Worm (Caenorhabditis elegans) whole organism, L4 larva: ENCODE results near the gene W06H8.6.

ENCODE experiments used
- F10B5.3 ChIP-seq: sonication (generic microtip); optimal IDR thresholded peaks from 2 replicates; lab custom pipeline; 2016; ENCODE audit warnings: mild to moderate bottlenecking, missing genetic modification characterization, missing compliant biosample characterization
- R02D3.7 ChIP-seq: fragments of 150-350 bp; sonication (generic microtip); optimal IDR thresholded peaks from 3 replicates; lab custom pipeline; 2014; ENCODE audit warnings: missing biosample characterization, missing genetic modification characterization
- T20F7.1 ChIP-seq: fragments of 200-800 bp; sonication (Bioruptor generic); optimal IDR thresholded peaks from 2 replicates; lab custom pipeline; 2018; ENCODE audit warnings: mild to moderate bottlenecking, missing genetic modification characterization, missing compliant biosample characterization
- Y5F2A.4 ChIP-seq: fragments of 200-800 bp; sonication (Bioruptor generic); optimal IDR thresholded peaks from 2 replicates; lab custom pipeline; 2018; ENCODE audit warnings: mild to moderate bottlenecking, missing genetic modification characterization, missing compliant biosample characterization
- Y75B8A.6 ChIP-seq: fragments of 200-800 bp; sonication (Bioruptor generic); IDR thresholded peaks from 2 replicates; pipeline ENCODE4 v1.3.6; 2022; ENCODE audit warnings: missing genetic modification reagents, missing genetic modification characterization, missing compliant biosample characterization
- aha-1 ChIP-seq: fragments of 150-350 bp; peaks from one replicate; lab custom pipeline; 2014; ENCODE audit warnings: missing biosample characterization, missing genetic modification characterization
- aly-2 ChIP-seq: sonication (generic microtip); optimal IDR thresholded peaks from 2 replicates; lab custom pipeline; 2018; ENCODE audit warnings: missing biosample characterization, missing genetic modification characterization
- ceh-20 ChIP-seq: fragments of 200-800 bp; sonication (Bioruptor generic); IDR thresholded peaks from 2 replicates; pipeline ENCODE4 v1.3.6; 2022; ENCODE audit warnings: missing genetic modification reagents, missing genetic modification characterization, missing compliant biosample characterization
- ces-1 ChIP-seq: fragments of 150-350 bp; sonication (generic microtip); optimal IDR thresholded peaks from 4 replicates; lab custom pipeline; 2014; ENCODE audit warnings: missing biosample characterization, missing genetic modification reagents, missing genetic modification characterization
- cey-2 ChIP-seq: sonication (generic microtip); optimal IDR thresholded peaks from 3 replicates; lab custom pipeline; 2017; ENCODE audit warnings: missing genetic modification characterization, mild to moderate bottlenecking, missing compliant biosample characterization, antibody characterized with exemption, borderline replicate concordance; ENCODE audit not compliant: insufficient read depth
- daf-16 ChIP-seq, 3 experiments: sonication (generic microtip); optimal IDR thresholded peaks; 2 replicates each; lab custom pipeline; 2016 to 2017; ENCODE audit warnings: missing genetic modification characterization in 3 of 3, missing genetic modification reagents in 3 of 3, mild to moderate bottlenecking in 2 of 3, missing compliant biosample characterization in 2 of 3, missing biosample characterization in 1 of 3, moderate library complexity in 1 of 3
- dmd-6 ChIP-seq: fragments of 200-800 bp; sonication (Bioruptor generic); IDR thresholded peaks from 2 replicates; pipeline ENCODE4 v1.3.6; 2022; ENCODE audit warnings: missing genetic modification reagents, missing genetic modification characterization, missing compliant biosample characterization
- duxl-1 ChIP-seq: sonication (generic microtip); optimal IDR thresholded peaks from 2 replicates; lab custom pipeline; 2016; ENCODE audit warnings: mild to moderate bottlenecking, missing genetic modification characterization, moderate library complexity, missing compliant biosample characterization; ENCODE audit not compliant: poor library complexity
- dve-1 ChIP-seq: sonication (generic microtip); optimal IDR thresholded peaks from 2 replicates; lab custom pipeline; 2017; ENCODE audit warnings: antibody characterized with exemption, mild to moderate bottlenecking, missing genetic modification characterization, missing compliant biosample characterization; ENCODE audit not compliant: insufficient read depth
- hlh-11 ChIP-seq: fragments of 200-800 bp; sonication (Bioruptor generic); optimal IDR thresholded peaks from 2 replicates; lab custom pipeline; 2018; ENCODE audit warnings: mild to moderate bottlenecking, missing genetic modification characterization, missing compliant biosample characterization
- hlh-30 ChIP-seq: sonication (generic microtip); optimal IDR thresholded peaks from 2 replicates; lab custom pipeline; 2017; ENCODE audit warnings: antibody characterized with exemption, mild to moderate bottlenecking, missing genetic modification characterization, missing compliant biosample characterization; ENCODE audit not compliant: insufficient read depth
- lin-1 ChIP-seq: fragments of 200-800 bp; sonication (Bioruptor generic); IDR thresholded peaks from 2 replicates; pipeline ENCODE4 v1.3.6; 2022; ENCODE audit warnings: missing genetic modification reagents, missing genetic modification characterization, missing compliant biosample characterization
- lin-13 ChIP-seq: fragments of 150-350 bp; optimal IDR thresholded peaks from 2 replicates; lab custom pipeline; 2014; ENCODE audit warnings: missing biosample characterization, missing genetic modification reagents, missing genetic modification characterization
- lin-29 ChIP-seq: fragments of 200-800 bp; sonication (Bioruptor generic); IDR thresholded peaks from 2 replicates; pipeline ENCODE4 v1.3.6; 2022; ENCODE audit warnings: missing genetic modification reagents, missing genetic modification characterization, missing compliant biosample characterization
- lir-3 ChIP-seq: sonication (generic microtip); optimal IDR thresholded peaks from 2 replicates; lab custom pipeline; 2016; ENCODE audit warnings: mild to moderate bottlenecking, missing genetic modification characterization, missing compliant biosample characterization
- madf-9 ChIP-seq: fragments of 200-800 bp; sonication (Bioruptor generic); conservative IDR thresholded peaks from 2 replicates; pipeline ENCODE4 v1.3.6; 2022; ENCODE audit warnings: missing genetic modification reagents, missing genetic modification characterization, missing compliant biosample characterization
- mdl-1 ChIP-seq, 2 experiments: fragments of 150-350 bp in 1 of 2; sonication (generic microtip) in 1 of 2; optimal IDR thresholded peaks; 2 replicates each; lab custom pipeline; 2014 to 2017; ENCODE audit warnings: missing biosample characterization in 2 of 2, missing genetic modification characterization in 2 of 2
- mxl-2 ChIP-seq: fragments of 200-800 bp; sonication (Bioruptor generic); conservative IDR thresholded peaks from 2 replicates; pipeline ENCODE4 v1.3.6; 2022; ENCODE audit warnings: missing genetic modification reagents, missing genetic modification characterization, missing compliant biosample characterization
- nhr-10 ChIP-seq: fragments of 150-350 bp; optimal IDR thresholded peaks from 2 replicates; lab custom pipeline; 2014; ENCODE audit warnings: missing biosample characterization, missing genetic modification characterization
- nhr-28 ChIP-seq: fragments of 150-350 bp; optimal IDR thresholded peaks from 2 replicates; lab custom pipeline; 2014; ENCODE audit warnings: missing biosample characterization, missing genetic modification characterization
- nhr-48 ChIP-seq: sonication (generic microtip); optimal IDR thresholded peaks from 2 replicates; lab custom pipeline; 2016; ENCODE audit warnings: mild to moderate bottlenecking, missing genetic modification characterization, missing compliant biosample characterization
- nhr-76 ChIP-seq: fragments of 150-350 bp; optimal IDR thresholded peaks from 2 replicates; lab custom pipeline; 2014; ENCODE audit warnings: missing biosample characterization, missing genetic modification characterization
- nhr-77 ChIP-seq: fragments of 150-350 bp; optimal IDR thresholded peaks from 2 replicates; lab custom pipeline; 2014; ENCODE audit warnings: missing biosample characterization, missing genetic modification characterization
- pha-4 ChIP-seq, 2 experiments: fragments of 150-350 bp in 1 of 2; fragments of 200-800 bp in 1 of 2; sonication (Bioruptor generic) in 1 of 2; IDR thresholded peaks in 1 of 2; optimal IDR thresholded peaks in 1 of 2; 2 replicates each; pipeline versions ENCODE4 v1.3.6 to Lab custom; 2014 to 2022; ENCODE audit warnings: missing genetic modification characterization in 2 of 2, missing genetic modification reagents in 2 of 2, missing biosample characterization in 1 of 2, missing compliant biosample characterization in 1 of 2
- php-3 ChIP-seq: fragments of 200-800 bp; sonication (Bioruptor generic); IDR thresholded peaks from 2 replicates; pipeline ENCODE4 v1.3.6; 2022; ENCODE audit warnings: missing genetic modification reagents, missing genetic modification characterization, missing compliant biosample characterization
- pqm-1 ChIP-seq: sonication (generic microtip); optimal IDR thresholded peaks from 2 replicates; lab custom pipeline; 2017; ENCODE audit warnings: missing biosample characterization, missing genetic modification characterization
- set-16 ChIP-seq: fragments of 200-800 bp; sonication (Bioruptor generic); IDR thresholded peaks from 2 replicates; pipeline ENCODE4 v1.3.6; 2022; ENCODE audit warnings: missing genetic modification reagents, missing genetic modification characterization, missing compliant biosample characterization
- snpc-4 ChIP-seq: fragments of 150-350 bp; optimal IDR thresholded peaks from 2 replicates; lab custom pipeline; 2014; ENCODE audit warnings: missing biosample characterization, missing genetic modification characterization
- spr-1 ChIP-seq: sonication (generic microtip); optimal IDR thresholded peaks from 2 replicates; lab custom pipeline; 2016; ENCODE audit warnings: mild to moderate bottlenecking, missing genetic modification characterization, missing compliant biosample characterization
- unc-39 ChIP-seq: sonication (generic microtip); optimal IDR thresholded peaks from 2 replicates; lab custom pipeline; 2017; ENCODE audit warnings: missing biosample characterization, missing genetic modification characterization
- unc-62 ChIP-seq, 3 experiments: fragments of 150-350 bp in 1 of 3; sonication (generic microtip); optimal IDR thresholded peaks in 2 of 3; peaks in 1 of 3; 1 replicate in 1 of 3; 2 replicates in 2 of 3; lab custom pipeline; 2014 to 2017; ENCODE audit warnings: missing biosample characterization in 3 of 3, missing genetic modification characterization in 3 of 3, missing genetic modification reagents in 3 of 3, missing genotype in 1 of 3
- vab-7 ChIP-seq: fragments of 200-800 bp; sonication (Bioruptor generic); IDR thresholded peaks from 2 replicates; pipeline ENCODE4 v1.3.6; 2022; ENCODE audit warnings: missing genetic modification reagents, missing genetic modification characterization, missing compliant biosample characterization
- zfp-3 ChIP-seq: fragments of 200-800 bp; sonication (Bioruptor generic); conservative IDR thresholded peaks from 2 replicates; pipeline ENCODE4 v1.3.6; 2022; ENCODE audit warnings: missing genetic modification reagents, missing genetic modification characterization, missing compliant biosample characterization
- zip-2 ChIP-seq: fragments of 150-350 bp; optimal IDR thresholded peaks from 2 replicates; lab custom pipeline; 2014; ENCODE audit warnings: missing biosample characterization, missing genetic modification characterization
- ztf-11 ChIP-seq: fragments of 150-350 bp; optimal IDR thresholded peaks from 2 replicates; lab custom pipeline; 2014; ENCODE audit warnings: missing biosample characterization, missing genetic modification characterization

Gene W06H8.6

ce11 chrV:6211509-6211908 lies 15.3 kb downstream of the W06H8.6 start (continued):
- TF ChIP-seq cey-2 (tag; lab: Kevin White, UChicago) (no peak), set-16 (GFP tag; lab: Robert Waterston, UW) (no peak), Y5F2A.4 (GFP tag; lab: Kevin White, UChicago) (no peak), zip-2 (tag; lab: Kevin White, UChicago) (no peak), nhr-10 (tag; lab: Kevin White, UChicago) (no peak), aly-2 (tag; lab: Kevin White, UChicago) (no peak), vab-7 (GFP tag; lab: Robert Waterston, UW) (no peak), daf-16 (GFP tag; optimal IDR thresholded peaks at IDR 0.05; lab: Kevin White, UChicago) (no peak), daf-16 (tag; optimal IDR thresholded peaks at IDR 0.05; lab: Kevin White, UChicago) (peak; percentile 81), Y75B8A.6 (GFP tag; lab: Robert Waterston, UW) (no peak), ces-1 (GFP tag; lab: Kevin White, UChicago) (no peak), nhr-77 (tag; lab: Kevin White, UChicago) (peak; percentile 39), pqm-1 (tag; lab: Kevin White, UChicago) (peak; percentile 92), pha-4 (GFP tag; IDR thresholded peaks at IDR 0.05; lab: Robert Waterston, UW) (no peak), pha-4 (tag; optimal IDR thresholded peaks at IDR 0.05; lab: Kevin White, UChicago) (no peak), R02D3.7 (tag; lab: Kevin White, UChicago) (no peak), lin-13 (GFP tag; lab: Kevin White, UChicago) (no peak), hlh-30 (tag; lab: Kevin White, UChicago) (peak; percentile 11), nhr-76 (tag; lab: Kevin White, UChicago) (no peak), php-3 (GFP tag; lab: Robert Waterston, UW) (peak; percentile 52; the same call in 1 of the 2 replicates), aha-1 (tag; lab: Kevin White, UChicago) (no peak), ztf-11 (tag; lab: Kevin White, UChicago) (no peak)

- TF ChIP-seq hlh-11 (tag; lab: Kevin White, UChicago) (peak; percentile 18), dmd-6 (GFP tag; lab: Robert Waterston, UW) (peak; percentile 60; the same call in 1 of the 2 replicates), pqm-1 (tag; lab: Kevin White, UChicago) (peak; percentile 46), ceh-20 (GFP tag; lab: Robert Waterston, UW) (no peak), spr-1 (tag; lab: Kevin White, UChicago) (no peak), madf-9 (GFP tag; lab: Robert Waterston, UW) (no peak), nhr-28 (tag; lab: Kevin White, UChicago) (peak; percentile 42), unc-39 (tag; lab: Kevin White, UChicago) (no peak), unc-62 (GFP tag; optimal IDR thresholded peaks at IDR 0.05 in 1 of 2; lab: Kevin White, UChicago) (peak in 1 of 2 experiments; percentile 91), unc-62 (tag; optimal IDR thresholded peaks at IDR 0.05; lab: Kevin White, UChicago) (no peak)
- TF ChIP-seq, all 104 proteins: peak for 5
Measured at ce11 chrV:6209930-6210647, 16.7 kb downstream of the W06H8.6 start.

ce11 chrV:6208585-6208984 lies 18.2 kb downstream of the W06H8.6 start, which contains the start of gene rme-1:
Gene rme-1, plus strand, starts transcription at chrV:6208885.
- no peak for TF ChIP-seq dve-1 (tag; lab: Kevin White, UChicago)
- TF ChIP-seq mdl-1 (tag; optimal IDR thresholded peaks at IDR 0.05; lab: Kevin White, UChicago) = no peak
- TF ChIP-seq lin-29 (GFP tag; lab: Robert Waterston, UW) = no peak
- no peak for TF ChIP-seq lir-3 (tag; lab: Kevin White, UChicago)
- TF ChIP-seq daf-16 (GFP tag; optimal IDR thresholded peaks at IDR 0.05; lab: Kevin White, UChicago) = no peak
- TF ChIP-seq daf-16 (tag; optimal IDR thresholded peaks at IDR 0.05; lab: Kevin White, UChicago) = no peak
- no peak for TF ChIP-seq nhr-48 (tag; lab: Kevin White, UChicago)
- TF ChIP-seq F10B5.3 (tag; lab: Kevin White, UChicago) = no peak
- TF ChIP-seq mxl-2 (GFP tag; lab: Robert Waterston, UW) = no peak
- no peak for TF ChIP-seq lin-1 (GFP tag; lab: Robert Waterston, UW)
- TF ChIP-seq duxl-1 = no peak
- no peak for TF ChIP-seq zfp-3
- no peak for TF ChIP-seq T20F7.1 (GFP tag; lab: Kevin White, UChicago)
- no peak for TF ChIP-seq lin-13 (GFP tag; lab: Kevin White, UChicago)
- no peak for TF ChIP-seq snpc-4 (tag; lab: Kevin White, UChicago)
